Fruit fly (Drosophila melanogaster) whole organism, embryonic: Measurements from ENCODE around the gene CCAP.

Experiments
- BtbVII ChIP-seq: fragments of 200-800 bp; sonication (Bioruptor generic); optimal IDR thresholded peaks from 3 replicates; lab custom pipeline; 2017; ENCODE audit warnings: missing biosample characterization, mild to moderate bottlenecking, missing genetic modification characterization
- CG11504 ChIP-seq: fragments of 200-800 bp; sonication (Bioruptor generic); optimal IDR thresholded peaks from 3 replicates; lab custom pipeline; 2019; ENCODE audit warnings: missing biosample characterization, mild to moderate bottlenecking, missing genetic modification characterization, moderate library complexity
- CG11723 ChIP-seq: fragments of 200-800 bp; sonication (Bioruptor generic); optimal IDR thresholded peaks from 2 replicates; lab custom pipeline; 2017; ENCODE audit warnings: missing biosample characterization, mild to moderate bottlenecking, missing genetic modification characterization
- CG1233 ChIP-seq: fragments of 200-800 bp; sonication (Bioruptor generic); optimal IDR thresholded peaks from 4 replicates; lab custom pipeline; 2018; ENCODE audit warnings: missing biosample characterization, mild to moderate bottlenecking, missing genetic modification characterization
- CG14667 ChIP-seq: fragments of 200-800 bp; sonication (Bioruptor generic); IDR thresholded peaks from 2 replicates; pipeline ENCODE4 v1.3.6; 2022; ENCODE audit warnings: missing biosample characterization, missing genetic modification characterization
- CG15696 ChIP-seq: fragments of 200-800 bp; sonication (Bioruptor generic); optimal IDR thresholded peaks from 2 replicates; lab custom pipeline; 2019; ENCODE audit warnings: missing biosample characterization, mild to moderate bottlenecking, missing genetic modification characterization, moderate library complexity
- CG2129 ChIP-seq: fragments of 200-800 bp; sonication (Bioruptor generic); IDR thresholded peaks from 2 replicates; pipeline ENCODE4 v1.3.6; 2022; ENCODE audit warnings: missing biosample characterization, missing genetic modification characterization; ENCODE audit not compliant: partially characterized antibody
- CG34376 ChIP-seq: fragments of 200-800 bp; sonication (Bioruptor generic); optimal IDR thresholded peaks from 2 replicates; lab custom pipeline; 2018; ENCODE audit warnings: missing biosample characterization, mild to moderate bottlenecking, missing genetic modification characterization
- CG4328 ChIP-seq: fragments of 200-800 bp; sonication (Bioruptor generic); optimal IDR thresholded peaks from 3 replicates; lab custom pipeline; 2017; ENCODE audit warnings: missing biosample characterization, missing genetic modification reagents, missing genetic modification characterization
- CG5180 ChIP-seq: fragments of 200-800 bp; sonication (Bioruptor generic); optimal IDR thresholded peaks from 3 replicates; lab custom pipeline; 2017; ENCODE audit warnings: missing biosample characterization, missing genetic modification characterization, mild to moderate bottlenecking, moderate library complexity, missing genetic modification reagents
- CG6175 ChIP-seq: fragments of 200-800 bp; sonication (Bioruptor generic); IDR thresholded peaks from 3 replicates; pipeline ENCODE4 v1.3.6; 2022; ENCODE audit warnings: missing biosample characterization, missing genetic modification characterization
- CG6813 ChIP-seq: fragments of 200-800 bp; sonication (Bioruptor generic); optimal IDR thresholded peaks from 2 replicates; lab custom pipeline; 2017; ENCODE audit warnings: missing biosample characterization, missing genetic modification characterization, mild to moderate bottlenecking, moderate library complexity, missing genetic modification reagents
- CG8281 ChIP-seq: fragments of 200-800 bp; sonication (Bioruptor generic); optimal IDR thresholded peaks from 2 replicates; lab custom pipeline; 2018; ENCODE audit warnings: missing biosample characterization, mild to moderate bottlenecking, missing genetic modification characterization, moderate library complexity
- CG9727 ChIP-seq: fragments of 200-800 bp; sonication (Bioruptor generic); optimal IDR thresholded peaks from 3 replicates; lab custom pipeline; 2017; ENCODE audit warnings: missing biosample characterization, mild to moderate bottlenecking, missing genetic modification characterization
- CG9797 ChIP-seq: fragments of 200-800 bp; sonication (Bioruptor generic); optimal IDR thresholded peaks from 3 replicates; lab custom pipeline; 2018; ENCODE audit warnings: missing biosample characterization, mild to moderate bottlenecking, missing genetic modification characterization
- CG9932 ChIP-seq: fragments of 200-800 bp; sonication (Bioruptor generic); IDR thresholded peaks from 2 replicates; pipeline ENCODE4 v1.3.6; 2022; ENCODE audit warnings: missing biosample characterization, missing genetic modification characterization
- Chrac-16 ChIP-seq: fragments of 200-800 bp; sonication (Bioruptor generic); optimal IDR thresholded peaks from 3 replicates; lab custom pipeline; 2016; ENCODE audit warnings: missing biosample characterization, missing genetic modification characterization
- Deaf1 ChIP-seq: fragments of 200-800 bp; optimal IDR thresholded peaks from 3 replicates; lab custom pipeline; 2019; ENCODE audit warnings: missing biosample characterization, mild to moderate bottlenecking, missing genetic modification characterization, moderate library complexity
- Eip74EF ChIP-seq, 2 experiments: fragments of 200-800 bp in 1 of 2; fragments of >200 bp in 1 of 2; sonication (Bioruptor generic) in 1 of 2; optimal IDR thresholded peaks; 2 replicates each; lab custom pipeline; 2017 to 2019; ENCODE audit warnings: missing biosample characterization in 2 of 2, missing genetic modification characterization in 2 of 2, mild to moderate bottlenecking in 1 of 2, moderate library complexity in 1 of 2
- Hr3 ChIP-seq: fragments of 200-800 bp; sonication (Bioruptor generic); optimal IDR thresholded peaks from 3 replicates; lab custom pipeline; 2016; ENCODE audit warnings: missing biosample characterization, missing genetic modification characterization
- Lim3 ChIP-seq: fragments of 200-800 bp; sonication (Bioruptor generic); IDR thresholded peaks from 2 replicates; pipeline ENCODE4 v1.3.6; 2022; ENCODE audit warnings: missing biosample characterization, missing genetic modification characterization
- Nf-YB ChIP-seq: fragments of 200-800 bp; sonication (Bioruptor generic); optimal IDR thresholded peaks from 3 replicates; lab custom pipeline; 2019; ENCODE audit warnings: missing biosample characterization, mild to moderate bottlenecking, missing genetic modification characterization, moderate library complexity
- Sry-δ ChIP-seq: fragments of 200-800 bp; sonication (Bioruptor generic); optimal IDR thresholded peaks from 2 replicates; lab custom pipeline; 2016; ENCODE audit warnings: missing biosample characterization, missing genetic modification characterization
- Xrp1 ChIP-seq: fragments of 200-800 bp; sonication (Bioruptor generic); IDR thresholded peaks from 2 replicates; pipeline ENCODE4 v1.3.6; 2022; ENCODE audit warnings: missing biosample characterization, missing genetic modification characterization
- bsh ChIP-seq, 2 experiments: fragments of 200-800 bp; sonication (Bioruptor generic); optimal IDR thresholded peaks; 2 replicates each; lab custom pipeline; 2017 to 2018; ENCODE audit warnings: mild to moderate bottlenecking in 2 of 2, missing biosample characterization in 2 of 2, missing genetic modification characterization in 2 of 2, moderate library complexity in 1 of 2
- caup ChIP-seq: fragments of 200-800 bp; sonication (Bioruptor generic); optimal IDR thresholded peaks from 3 replicates; lab custom pipeline; 2017; ENCODE audit warnings: missing biosample characterization, mild to moderate bottlenecking, missing genetic modification characterization, moderate library complexity; ENCODE audit not compliant: severe bottlenecking
- cg ChIP-seq: fragments of 200-800 bp; sonication (Bioruptor generic); optimal IDR thresholded peaks from 3 replicates; lab custom pipeline; 2019; ENCODE audit warnings: missing biosample characterization, mild to moderate bottlenecking, missing genetic modification characterization, moderate library complexity
- ci ChIP-seq: fragments of 200-800 bp; sonication (Bioruptor generic); IDR thresholded peaks from 3 replicates; pipeline ENCODE4 v1.3.6; 2022; ENCODE audit warnings: missing biosample characterization, missing genetic modification characterization
- dpn ChIP-seq, 2 experiments: fragments of 200-800 bp; sonication (Bioruptor generic); optimal IDR thresholded peaks; 3 replicates each; lab custom pipeline; 2016; ENCODE audit warnings: missing biosample characterization in 2 of 2, missing genetic modification characterization in 2 of 2
- exex ChIP-seq: fragments of 200-800 bp; sonication (Bioruptor generic); optimal IDR thresholded peaks from 4 replicates; lab custom pipeline; 2018; ENCODE audit warnings: missing biosample characterization, mild to moderate bottlenecking, missing genetic modification characterization, moderate library complexity
- fd3F ChIP-seq: fragments of 200-800 bp; sonication (Bioruptor generic); optimal IDR thresholded peaks from 2 replicates; lab custom pipeline; 2018; ENCODE audit warnings: missing biosample characterization, mild to moderate bottlenecking, missing genetic modification characterization, moderate library complexity
- fru ChIP-seq: fragments of >200 bp; optimal IDR thresholded peaks from 2 replicates; lab custom pipeline; 2017
- ftz-f1 ChIP-seq: fragments of 200-800 bp; sonication (Bioruptor generic); optimal IDR thresholded peaks from 2 replicates; lab custom pipeline; 2016; ENCODE audit warnings: missing biosample characterization, missing genetic modification characterization
- gce ChIP-seq: fragments of 200-800 bp; sonication (Bioruptor generic); IDR thresholded peaks from 3 replicates; pipeline ENCODE4 v1.3.6; 2022; ENCODE audit warnings: missing biosample characterization, missing genetic modification characterization
- grn ChIP-seq: fragments of 200-800 bp; sonication (Bioruptor generic); optimal IDR thresholded peaks from 3 replicates; lab custom pipeline; 2017; ENCODE audit warnings: missing biosample characterization, missing genetic modification characterization
- hb ChIP-seq: fragments of 200-800 bp; sonication (Bioruptor generic); IDR thresholded peaks from 3 replicates; pipeline ENCODE4 v1.3.6; 2022; ENCODE audit warnings: missing biosample characterization, missing genetic modification characterization; ENCODE audit not compliant: partially characterized antibody
- jumu ChIP-seq: fragments of 200-800 bp; sonication (Bioruptor generic); optimal IDR thresholded peaks from 3 replicates; lab custom pipeline; 2016; ENCODE audit warnings: missing biosample characterization, missing genetic modification characterization
- kah ChIP-seq: fragments of 200-800 bp; sonication (Bioruptor generic); optimal IDR thresholded peaks from 2 replicates; lab custom pipeline; 2018; ENCODE audit warnings: missing biosample characterization, mild to moderate bottlenecking, missing genetic modification characterization
- knrl ChIP-seq: fragments of 200-800 bp; sonication (Bioruptor generic); IDR thresholded peaks from 3 replicates; pipeline ENCODE4 v1.3.6; 2022; ENCODE audit warnings: missing biosample characterization, missing genetic modification characterization; ENCODE audit not compliant: partially characterized antibody
- lilli ChIP-seq: fragments of 200-800 bp; sonication (Bioruptor generic); optimal IDR thresholded peaks from 3 replicates; lab custom pipeline; 2016; ENCODE audit warnings: missing biosample characterization, missing genetic modification characterization
- pho ChIP-seq: fragments of 200-800 bp; sonication (Bioruptor generic); optimal IDR thresholded peaks from 2 replicates; lab custom pipeline; 2016; ENCODE audit warnings: missing biosample characterization, missing genetic modification characterization
- prd ChIP-seq, 3 experiments: fragments of >200 bp in 2 of 3; fragments of 200-800 bp in 1 of 3; sonication (Bioruptor generic) in 1 of 3; optimal IDR thresholded peaks in 2 of 3; IDR thresholded peaks in 1 of 3; 2 replicates in 2 of 3; 3 replicates in 1 of 3; pipeline versions ENCODE4 v1.3.6 to Lab custom; 2017 to 2022; ENCODE audit warnings: missing biosample characterization in 1 of 3, missing genetic modification characterization in 1 of 3
- sd ChIP-seq: fragments of 200-800 bp; sonication (Bioruptor generic); optimal IDR thresholded peaks from 3 replicates; lab custom pipeline; 2018; ENCODE audit warnings: missing biosample characterization, mild to moderate bottlenecking, missing genetic modification characterization, moderate library complexity
- sens ChIP-seq: fragments of 200-800 bp; sonication (Bioruptor generic); peaks from one replicate; lab custom pipeline; 2016; ENCODE audit warnings: missing biosample characterization, missing genetic modification characterization
- sna ChIP-seq: fragments of 200-800 bp; sonication (Bioruptor generic); IDR thresholded peaks from 2 replicates; pipeline ENCODE4 v1.3.6; 2022; ENCODE audit warnings: missing biosample characterization, missing genetic modification characterization; ENCODE audit not compliant: partially characterized antibody
- unpg ChIP-seq: fragments of 200-800 bp; sonication (Bioruptor generic); optimal IDR thresholded peaks from 3 replicates; lab custom pipeline; 2018; ENCODE audit warnings: missing biosample characterization, mild to moderate bottlenecking, missing genetic modification characterization, moderate library complexity
- vnd ChIP-seq: fragments of 200-800 bp; sonication (Bioruptor generic); IDR thresholded peaks from 3 replicates; pipeline ENCODE4 v1.3.6; 2022; ENCODE audit warnings: missing biosample characterization, missing genetic modification characterization; ENCODE audit not compliant: partially characterized antibody
- z ChIP-seq: fragments of 200-800 bp; sonication (Bioruptor generic); IDR thresholded peaks from 3 replicates; pipeline ENCODE4 v1.3.6; 2022; ENCODE audit warnings: missing biosample characterization, missing genetic modification characterization

Gene CCAP

DNA sequence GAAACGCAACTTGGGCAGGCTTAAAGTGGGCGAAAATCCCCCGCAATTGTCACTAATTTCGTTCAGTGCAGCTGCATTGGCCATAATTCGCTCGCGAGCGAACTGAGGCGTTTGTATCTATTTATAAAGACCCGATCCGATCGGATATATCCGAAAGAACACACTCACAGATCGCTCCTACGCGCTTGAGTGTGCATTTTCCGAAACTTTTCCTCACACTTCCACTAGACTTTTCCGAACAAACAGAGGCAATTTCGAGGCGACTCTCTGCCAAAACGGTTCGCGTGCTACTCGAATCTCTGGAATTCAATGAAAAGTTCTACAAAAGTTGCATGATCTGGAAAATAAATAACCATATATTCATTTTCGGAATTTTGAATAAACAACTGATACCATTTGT is at the start of gene CCAP, which contains the start of gene CG6972:
Gene CCAP (minus strand): TSS at position 292 of the 400 bp plus-strand sequence.
Gene CG6972 (plus strand): TSS at position 215 of the 400 bp plus-strand sequence.
- TF ChIP-seq Deaf1 (tag; lab: Kevin White, UChicago) (peak; percentile 72), sens (GFP tag; lab: Kevin White, UChicago) (peak; percentile 50), sd (peak; percentile 21), z (GFP tag; lab: Robert Waterston, UW) (peak; percentile 63; the same call in 1 of the 3 replicates), jumu (no peak), CG9932 (GFP tag; lab: Robert Waterston, UW) (0 out of 2 replicates have a peak, but pooled peaks have one; percentile 23), knrl (no peak), prd (optimal IDR thresholded peaks at IDR 0.05; lab: Kevin White, UChicago) (no peak), prd (GFP tag; IDR thresholded peaks at IDR 0.05; lab: Robert Waterston, UW) (peak; percentile 20; the same call in 1 of the 3 replicates)

DNA sequence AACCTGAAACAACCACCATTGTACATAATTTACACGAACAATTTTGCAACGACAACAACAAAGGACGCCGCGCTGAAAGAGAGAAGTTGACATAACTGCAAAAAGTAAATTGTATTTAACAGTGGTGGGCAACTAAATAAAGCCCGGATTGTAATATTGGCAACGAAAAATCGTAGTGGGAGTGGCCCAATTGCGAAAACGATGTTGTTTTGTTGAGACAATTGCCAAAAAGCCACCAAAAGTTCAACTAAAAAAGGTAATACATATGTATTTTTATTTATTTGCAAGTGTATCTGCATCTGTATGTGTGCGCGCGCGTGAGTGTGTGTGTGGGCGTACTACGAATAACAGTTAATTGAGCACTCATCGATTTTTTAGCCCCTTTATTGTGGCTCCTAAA is 49.2 kb upstream of the CCAP start:
- no peak for TF ChIP-seq CG11504 (tag; lab: Kevin White, UChicago)
- TF ChIP-seq dpn (GFP tag; optimal IDR thresholded peaks at IDR 0.05; lab: Kevin White, UChicago): no peak
- TF ChIP-seq cg (GFP tag; lab: Kevin White, UChicago): peak; percentile 60
- no peak for TF ChIP-seq kah
- no peak for TF ChIP-seq CG9727 (GFP tag; lab: Kevin White, UChicago)
- no peak for TF ChIP-seq exex (tag; lab: Kevin White, UChicago)
- no peak for TF ChIP-seq lilli (GFP tag; lab: Kevin White, UChicago)
- no peak for TF ChIP-seq vnd
- no peak for TF ChIP-seq hb (GFP tag; lab: Robert Waterston, UW)
- no peak for TF ChIP-seq CG6813 (GFP tag; lab: Kevin White, UChicago)
- no peak for TF ChIP-seq Chrac-16 (GFP tag; lab: Kevin White, UChicago)
- TF ChIP-seq bsh (GFP tag; optimal IDR thresholded peaks at IDR 0.05; lab: Kevin White, UChicago): no peak
- no peak for TF ChIP-seq CG1233
- TF ChIP-seq ftz-f1: no peak
- TF ChIP-seq Xrp1 (GFP tag; lab: Robert Waterston, UW): 0 out of 2 replicates have a peak, but pooled peaks have one; percentile 19
- no peak for TF ChIP-seq CG4328 (GFP tag; lab: Kevin White, UChicago)
- TF ChIP-seq CG34376 (GFP tag; lab: Kevin White, UChicago): no peak
- TF ChIP-seq fru (lab: Kevin White, UChicago): no peak
- peak; percentile 5; the same call in 1 of the 3 replicates for TF ChIP-seq ci (GFP tag; lab: Robert Waterston, UW)
- TF ChIP-seq CG6175 (GFP tag; lab: Robert Waterston, UW): no peak
- TF ChIP-seq unpg: peak; percentile 2
- no peak for TF ChIP-seq CG11723 (GFP tag; lab: Kevin White, UChicago)
- no peak for TF ChIP-seq caup (GFP tag; lab: Kevin White, UChicago)
- no peak for TF ChIP-seq gce
- TF ChIP-seq CG14667: no peak
- no peak for TF ChIP-seq BtbVII
- no peak for TF ChIP-seq CG9797
- no peak for TF ChIP-seq Nf-YB (GFP tag; lab: Kevin White, UChicago)
- no peak for TF ChIP-seq fd3F (GFP tag; lab: Kevin White, UChicago)
- TF ChIP-seq CG2129 (GFP tag; lab: Robert Waterston, UW): no peak
- TF ChIP-seq Lim3 (GFP tag; lab: Robert Waterston, UW): no peak
- TF ChIP-seq Hr3 (GFP tag; lab: Kevin White, UChicago): no peak
- TF ChIP-seq grn (GFP tag; lab: Kevin White, UChicago): no peak
- no peak for TF ChIP-seq Eip74EF (GFP tag; optimal IDR thresholded peaks at IDR 0.05; lab: Kevin White, UChicago)
- no peak for TF ChIP-seq CG8281
- no peak for TF ChIP-seq CG15696 (tag; lab: Kevin White, UChicago)
- TF ChIP-seq sna (GFP tag; lab: Robert Waterston, UW): no peak
- no peak for TF ChIP-seq Sry-δ (GFP tag; lab: Kevin White, UChicago)
- TF ChIP-seq pho: no peak
- TF ChIP-seq CG5180 (GFP tag; lab: Kevin White, UChicago): no peak
